Worm (Caenorhabditis elegans) whole organism, L2 larva: Measurements from ENCODE around the gene C35D10.17.

Experiments
- R02D3.7 ChIP-seq: fragments of 150-350 bp; optimal IDR thresholded peaks from 2 replicates; lab custom pipeline; 2014; ENCODE audit warnings: missing biosample characterization, missing genetic modification characterization
- ZK546.5 ChIP-seq: sonication (generic microtip); optimal IDR thresholded peaks from 2 replicates; lab custom pipeline; 2017; ENCODE audit warnings: missing biosample characterization, missing genetic modification characterization
- aly-2 ChIP-seq: fragments of 150-350 bp; optimal IDR thresholded peaks from 2 replicates; lab custom pipeline; 2014; ENCODE audit warnings: missing biosample characterization, missing genetic modification characterization
- blmp-1 ChIP-seq: sonication (generic microtip); optimal IDR thresholded peaks from 2 replicates; lab custom pipeline; 2017; ENCODE audit warnings: missing genetic modification characterization, mild to moderate bottlenecking, missing compliant biosample characterization, antibody characterized with exemption, moderate library complexity; ENCODE audit not compliant: insufficient read depth
- ceh-16 ChIP-seq: fragments of 150-350 bp; optimal IDR thresholded peaks from 2 replicates; lab custom pipeline; 2014; ENCODE audit warnings: missing biosample characterization, missing genetic modification characterization
- ceh-82 ChIP-seq: fragments of 150-350 bp; optimal IDR thresholded peaks from 2 replicates; lab custom pipeline; 2014; ENCODE audit warnings: missing biosample characterization, missing genetic modification characterization
- crh-2 ChIP-seq: sonication (generic microtip); optimal IDR thresholded peaks from 2 replicates; lab custom pipeline; 2017; ENCODE audit warnings: missing biosample characterization, missing genetic modification characterization
- elt-1 ChIP-seq: fragments of 150-350 bp; optimal IDR thresholded peaks from 2 replicates; lab custom pipeline; 2014; ENCODE audit warnings: missing biosample characterization, missing genetic modification characterization
- fos-1 ChIP-seq: fragments of 150-350 bp; optimal IDR thresholded peaks from 2 replicates; lab custom pipeline; 2014; ENCODE audit warnings: missing biosample characterization, missing genetic modification characterization
- gmeb-1 ChIP-seq: fragments of 150-350 bp; optimal IDR thresholded peaks from 2 replicates; lab custom pipeline; 2014; ENCODE audit warnings: missing biosample characterization, missing genetic modification characterization
- lin-11 ChIP-seq: fragments of 150-350 bp; sonication (generic microtip); optimal IDR thresholded peaks from 2 replicates; lab custom pipeline; 2014; ENCODE audit warnings: missing biosample characterization, missing genetic modification characterization, inconsistent platforms, mixed read lengths
- mab-5 ChIP-seq: fragments of 150-350 bp; optimal IDR thresholded peaks from 2 replicates; lab custom pipeline; 2014; ENCODE audit warnings: missing biosample characterization, missing genetic modification characterization
- mbf-1 ChIP-seq: sonication (generic microtip); optimal IDR thresholded peaks from 2 replicates; lab custom pipeline; 2017; ENCODE audit warnings: missing biosample characterization, missing genetic modification characterization
- mdl-1 ChIP-seq, 2 experiments: fragments of 150-350 bp in 1 of 2; sonication (generic microtip) in 1 of 2; optimal IDR thresholded peaks; 2 replicates each; lab custom pipeline; 2017; ENCODE audit warnings: missing biosample characterization in 2 of 2, missing genetic modification characterization in 2 of 2
- nhr-10 ChIP-seq: sonication (generic microtip); optimal IDR thresholded peaks from 2 replicates; lab custom pipeline; 2017; ENCODE audit warnings: missing biosample characterization, missing genetic modification characterization
- nhr-11 ChIP-seq: fragments of 150-350 bp; optimal IDR thresholded peaks from 2 replicates; lab custom pipeline; 2014; ENCODE audit warnings: missing biosample characterization, missing genetic modification characterization
- nhr-12 ChIP-seq: fragments of 150-350 bp; optimal IDR thresholded peaks from 2 replicates; lab custom pipeline; 2014; ENCODE audit warnings: missing biosample characterization, missing genetic modification characterization
- nhr-129 ChIP-seq: fragments of 150-350 bp; optimal IDR thresholded peaks from 2 replicates; lab custom pipeline; 2014; ENCODE audit warnings: missing biosample characterization, missing genetic modification characterization
- nhr-21 ChIP-seq: fragments of 150-350 bp; optimal IDR thresholded peaks from 2 replicates; lab custom pipeline; 2014; ENCODE audit warnings: missing biosample characterization, missing genetic modification characterization
- nhr-23 ChIP-seq: fragments of 150-350 bp; optimal IDR thresholded peaks from 2 replicates; lab custom pipeline; 2014; ENCODE audit warnings: missing biosample characterization, missing genetic modification reagents, missing genetic modification characterization
- nhr-25 ChIP-seq: fragments of 150-350 bp; sonication (generic microtip); optimal IDR thresholded peaks from 3 replicates; lab custom pipeline; 2014; ENCODE audit warnings: missing biosample characterization, missing genetic modification characterization
- nhr-6 ChIP-seq: fragments of 150-350 bp; optimal IDR thresholded peaks from 2 replicates; lab custom pipeline; 2014; ENCODE audit warnings: missing biosample characterization, missing genetic modification characterization
- nhr-77 ChIP-seq: fragments of 150-350 bp; optimal IDR thresholded peaks from 2 replicates; lab custom pipeline; 2014; ENCODE audit warnings: missing biosample characterization, missing genetic modification characterization
- peb-1 ChIP-seq: fragments of 150-350 bp; optimal IDR thresholded peaks from 2 replicates; lab custom pipeline; 2014; ENCODE audit warnings: missing biosample characterization, missing genetic modification characterization
- sem-4 ChIP-seq: fragments of 150-350 bp; optimal IDR thresholded peaks from 2 replicates; lab custom pipeline; 2014; ENCODE audit warnings: missing biosample characterization, missing genetic modification reagents, missing genetic modification characterization
- skn-1 ChIP-seq: sonication (generic microtip); optimal IDR thresholded peaks from 2 replicates; lab custom pipeline; 2017; ENCODE audit warnings: missing biosample characterization, missing genetic modification characterization
- sma-3 ChIP-seq: sonication (generic microtip); optimal IDR thresholded peaks from 2 replicates; lab custom pipeline; 2016; ENCODE audit warnings: missing genetic modification reagents, missing genetic modification characterization, missing compliant biosample characterization
- sma-9 ChIP-seq, 2 experiments: fragments of 150-350 bp in 1 of 2; sonication (generic microtip) in 1 of 2; optimal IDR thresholded peaks; 2 replicates each; lab custom pipeline; 2014 to 2016; ENCODE audit warnings: missing genetic modification characterization in 2 of 2, mild to moderate bottlenecking in 1 of 2, missing biosample characterization in 1 of 2, missing compliant biosample characterization in 1 of 2, missing genetic modification reagents in 1 of 2, moderate library complexity in 1 of 2
- snpc-4 ChIP-seq: fragments of 150-350 bp; optimal IDR thresholded peaks from 2 replicates; lab custom pipeline; 2014; ENCODE audit warnings: missing biosample characterization, missing genetic modification characterization
- unc-55 ChIP-seq: fragments of 150-350 bp; sonication (generic microtip); optimal IDR thresholded peaks from 3 replicates; lab custom pipeline; 2014; ENCODE audit warnings: missing biosample characterization, missing genetic modification reagents, missing genetic modification characterization
- unc-62 ChIP-seq: fragments of 150-350 bp; optimal IDR thresholded peaks from 2 replicates; lab custom pipeline; 2014; ENCODE audit warnings: missing biosample characterization, missing genetic modification reagents, missing genetic modification characterization
- zag-1 ChIP-seq: fragments of 150-350 bp; optimal IDR thresholded peaks from 2 replicates; lab custom pipeline; 2014; ENCODE audit warnings: missing biosample characterization, missing genetic modification characterization
- ztf-1 ChIP-seq: fragments of 200-800 bp; sonication (Bioruptor generic); conservative IDR thresholded peaks from 2 replicates; pipeline ENCODE4 v1.3.6; 2022; ENCODE audit warnings: missing genetic modification characterization, missing compliant biosample characterization
- ztf-4 ChIP-seq: fragments of 150-350 bp; optimal IDR thresholded peaks from 2 replicates; lab custom pipeline; 2014; ENCODE audit warnings: missing biosample characterization, missing genetic modification characterization

Gene C35D10.17

ce11 chrIII:4878281-4878680 is 11.4 kb downstream of the C35D10.17 start, which contains the start of the genes tost-1 and arx-6 (continued):
- TF ChIP-seq ceh-82, result no peak
- no peak for TF ChIP-seq nhr-21 (tag; lab: Kevin White, UChicago)
- TF ChIP-seq nhr-25, result no peak
- TF ChIP-seq mdl-1 (tag; optimal IDR thresholded peaks at IDR 0.05; lab: Kevin White, UChicago), result no peak
- TF ChIP-seq sem-4, result no peak
- no peak for TF ChIP-seq nhr-12 (tag; lab: Kevin White, UChicago)
- no peak for TF ChIP-seq nhr-23 (tag; lab: Kevin White, UChicago)
- no peak for TF ChIP-seq ztf-1 (GFP tag; lab: Robert Waterston, UW)
- TF ChIP-seq gmeb-1 (tag; lab: Kevin White, UChicago), result peak; percentile 88
- TF ChIP-seq R02D3.7 (tag; lab: Kevin White, UChicago), result no peak
- TF ChIP-seq zag-1 (tag; lab: Kevin White, UChicago), result no peak
- TF ChIP-seq aly-2 (tag; lab: Kevin White, UChicago), result no peak
- no peak for TF ChIP-seq skn-1 (tag; lab: Kevin White, UChicago)
- no peak for TF ChIP-seq ZK546.5 (tag; lab: Kevin White, UChicago)
- TF ChIP-seq nhr-10 (tag; lab: Kevin White, UChicago), result no peak
- TF ChIP-seq lin-11, result no peak
- no peak for TF ChIP-seq nhr-6 (tag; lab: Kevin White, UChicago)
- TF ChIP-seq unc-62 (GFP tag; lab: Kevin White, UChicago), result no peak
- no peak for TF ChIP-seq ztf-4
- TF ChIP-seq ceh-16 (tag; lab: Kevin White, UChicago), result no peak
- no peak for TF ChIP-seq blmp-1
- TF ChIP-seq mab-5, result peak; percentile 15
- no peak for TF ChIP-seq sma-9 (GFP tag; optimal IDR thresholded peaks at IDR 0.05; lab: Kevin White, UChicago)
- TF ChIP-seq sma-9 (tag; optimal IDR thresholded peaks at IDR 0.05; lab: Kevin White, UChicago), result no peak

DNA sequence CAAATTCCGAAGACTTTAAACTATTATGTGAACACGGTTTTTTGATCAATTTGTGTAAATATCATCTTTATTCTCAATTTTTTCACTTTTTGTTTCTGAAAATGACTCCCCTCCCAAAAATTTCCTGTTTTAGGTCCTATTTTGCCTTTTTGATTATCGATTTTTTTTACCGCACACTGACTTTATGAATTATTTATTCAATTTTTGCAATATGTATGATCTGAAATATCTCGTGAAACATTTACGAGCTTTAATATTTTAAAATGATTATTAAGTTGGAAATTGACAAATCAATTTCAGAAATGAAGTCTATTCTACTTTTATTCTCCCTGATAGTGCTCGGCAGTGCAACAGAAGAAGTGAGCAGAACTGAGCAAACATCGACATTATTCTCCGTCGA is 12.6 kb downstream of the C35D10.17 start, which contains the start of gene C35D10.1:
Gene C35D10.1, plus strand, starts transcription at position 301 of the 400 bp plus-strand sequence.
- TF ChIP-seq mdl-1 (tag; optimal IDR thresholded peaks at IDR 0.05; lab: Kevin White, UChicago), result no peak
- TF ChIP-seq ceh-16 (tag; lab: Kevin White, UChicago), result no peak
- TF ChIP-seq sem-4, result no peak
- no peak for TF ChIP-seq peb-1 (tag; lab: Kevin White, UChicago)

DNA sequence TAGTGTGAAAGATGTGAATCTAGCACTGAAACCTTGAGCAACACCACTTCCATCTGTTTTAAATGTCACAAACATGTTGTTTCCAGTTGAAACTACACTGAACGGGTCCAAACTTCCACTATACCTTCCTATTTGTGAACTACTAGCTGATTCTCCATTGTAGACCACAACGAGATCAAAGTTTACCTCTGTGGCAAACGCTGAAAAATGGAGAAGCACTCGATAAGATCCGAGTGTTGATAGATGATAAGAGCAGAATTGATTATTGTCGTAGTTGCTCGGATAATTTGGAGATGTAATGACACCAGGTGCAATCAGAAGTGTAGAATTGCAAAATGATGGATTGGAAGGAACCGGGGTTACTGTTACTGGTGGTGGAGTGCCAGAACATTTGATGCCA is 15.1 kb downstream of the C35D10.17 start:
- TF ChIP-seq nhr-129 (tag; lab: Kevin White, UChicago), result no peak
- TF ChIP-seq fos-1 (tag; lab: Kevin White, UChicago), result peak; percentile 24
- no peak for TF ChIP-seq ztf-4

DNA sequence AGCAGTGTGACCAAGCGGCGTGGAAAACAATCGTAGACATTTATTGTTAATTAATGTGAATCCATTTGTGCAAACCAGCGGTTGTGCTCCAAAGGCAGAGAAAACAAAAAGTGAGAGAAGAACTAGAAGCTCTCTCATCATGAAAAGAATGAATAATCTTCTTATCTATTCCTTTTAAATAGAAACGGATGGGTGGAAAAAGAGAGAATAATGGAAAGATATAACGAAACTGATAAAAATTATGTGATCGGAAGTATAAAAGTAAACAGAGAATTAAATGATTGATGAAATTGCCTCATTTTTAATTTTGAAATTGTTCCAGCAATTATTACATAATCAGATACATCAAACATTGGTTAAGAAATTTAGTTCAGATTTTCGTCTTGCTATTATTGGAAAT is 16.6 kb downstream of the C35D10.17 start, which contains the start of gene clec-5:
Gene clec-5, minus strand, starts transcription at position 178 of the 400 bp plus-strand sequence.
- TF ChIP-seq fos-1 (tag; lab: Kevin White, UChicago) (peak; percentile 77), nhr-23 (tag; lab: Kevin White, UChicago) (no peak)

- TF ChIP-seq crh-2 (tag; lab: Kevin White, UChicago) (no peak), fos-1 (tag; lab: Kevin White, UChicago) (peak; percentile 84), sma-3 (GFP tag; lab: Kevin White, UChicago) (no peak), gmeb-1 (tag; lab: Kevin White, UChicago) (no peak), skn-1 (tag; lab: Kevin White, UChicago) (no peak), unc-62 (GFP tag; lab: Kevin White, UChicago) (no peak), nhr-11 (no peak)
Observed at ce11 chrIII:4887291-4887690, 20.4 kb downstream of the C35D10.17 start, which contains the start of gene clec-6. clec-6 (minus strand) TSS chrIII:4887444.

ce11 chrIII:4890997-4891396 is 24.1 kb downstream of the C35D10.17 start, which contains the start of gene F26F4.5:
F26F4.5 (minus strand) TSS chrIII:4891252.
- TF ChIP-seq blmp-1 (no peak), elt-1 (tag; lab: Kevin White, UChicago) (no peak), nhr-21 (tag; lab: Kevin White, UChicago) (no peak), nhr-23 (tag; lab: Kevin White, UChicago) (no peak), snpc-4 (tag; lab: Kevin White, UChicago) (no peak), lin-11 (no peak), nhr-77 (tag; lab: Kevin White, UChicago) (no peak), nhr-12 (tag; lab: Kevin White, UChicago) (no peak), mbf-1 (tag; lab: Kevin White, UChicago) (no peak), unc-55 (GFP tag; lab: Kevin White, UChicago) (no peak), sma-3 (GFP tag; lab: Kevin White, UChicago) (no peak), crh-2 (tag; lab: Kevin White, UChicago) (no peak), fos-1 (tag; lab: Kevin White, UChicago) (no peak), nhr-6 (tag; lab: Kevin White, UChicago) (no peak), ceh-16 (tag; lab: Kevin White, UChicago) (no peak), sem-4 (no peak)
